Worm (Caenorhabditis elegans) whole organism, mixed stage, embryonic: Measurements from ENCODE around the gene moc-2.

Experiments used
- M03D4.4 ChIP-seq: sonication (generic microtip); optimal IDR thresholded peaks from 2 replicates; lab custom pipeline; 2017; ENCODE audit warnings: mild to moderate bottlenecking, missing genetic modification characterization, missing compliant biosample characterization
- bed-3 ChIP-seq: fragments of 200-800 bp; sonication (Bioruptor generic); optimal IDR thresholded peaks from 3 replicates; lab custom pipeline; 2018; ENCODE audit warnings: mild to moderate bottlenecking, missing genetic modification characterization, moderate library complexity, missing compliant biosample characterization
- blmp-1 ChIP-seq: fragments of 150-350 bp; optimal IDR thresholded peaks from 2 replicates; lab custom pipeline; 2014; ENCODE audit warnings: missing biosample characterization, missing genetic modification characterization
- ceh-39 ChIP-seq: fragments of 150-350 bp; optimal IDR thresholded peaks from 2 replicates; lab custom pipeline; 2014; ENCODE audit warnings: missing biosample characterization, missing genetic modification characterization
- ceh-43 ChIP-seq: fragments of 200-800 bp; sonication (Bioruptor generic); optimal IDR thresholded peaks from 2 replicates; lab custom pipeline; 2018; ENCODE audit warnings: mild to moderate bottlenecking, missing genetic modification characterization, moderate library complexity, missing compliant biosample characterization
- ceh-83 ChIP-seq: fragments of 200-800 bp; sonication (Bioruptor generic); optimal IDR thresholded peaks from 2 replicates; lab custom pipeline; 2018; ENCODE audit warnings: mild to moderate bottlenecking, missing genetic modification characterization, missing compliant biosample characterization
- ces-1 ChIP-seq: fragments of 150-350 bp; optimal IDR thresholded peaks from 2 replicates; lab custom pipeline; 2014; ENCODE audit warnings: missing biosample characterization, missing genetic modification reagents, missing genetic modification characterization
- cnd-1 ChIP-seq: fragments of 200-800 bp; sonication (Bioruptor generic); optimal IDR thresholded peaks from 2 replicates; lab custom pipeline; 2018; ENCODE audit warnings: mild to moderate bottlenecking, missing genetic modification characterization, missing compliant biosample characterization
- drap-1 ChIP-seq: fragments of 200-800 bp; sonication (Bioruptor generic); optimal IDR thresholded peaks from 3 replicates; lab custom pipeline; 2018; ENCODE audit warnings: mild to moderate bottlenecking, missing genetic modification characterization, missing compliant biosample characterization
- elt-1 ChIP-seq: sonication (generic microtip); optimal IDR thresholded peaks from 2 replicates; lab custom pipeline; 2017; ENCODE audit warnings: missing genetic modification characterization, mild to moderate bottlenecking, missing compliant biosample characterization, antibody characterized with exemption, moderate library complexity, borderline replicate concordance; ENCODE audit not compliant: insufficient read depth
- flh-1 ChIP-seq: fragments of 200-800 bp; sonication (Bioruptor generic); optimal IDR thresholded peaks from 2 replicates; lab custom pipeline; 2018; ENCODE audit warnings: mild to moderate bottlenecking, missing genetic modification characterization, moderate library complexity, missing compliant biosample characterization
- ham-2 ChIP-seq: fragments of 200-800 bp; sonication (Bioruptor generic); optimal IDR thresholded peaks from 2 replicates; lab custom pipeline; 2018; ENCODE audit warnings: mild to moderate bottlenecking, missing genetic modification characterization, missing compliant biosample characterization
- hlh-1 ChIP-seq: fragments of 150-350 bp; optimal IDR thresholded peaks from 2 replicates; lab custom pipeline; 2014; ENCODE audit warnings: missing biosample characterization, missing genetic modification reagents, missing genetic modification characterization
- lin-13 ChIP-seq: fragments of 150-350 bp; optimal IDR thresholded peaks from 2 replicates; lab custom pipeline; 2014; ENCODE audit warnings: missing biosample characterization, missing genetic modification characterization
- lin-32 ChIP-seq: fragments of 200-800 bp; sonication (Bioruptor generic); optimal IDR thresholded peaks from 2 replicates; lab custom pipeline; 2018; ENCODE audit warnings: mild to moderate bottlenecking, missing genetic modification characterization, missing compliant biosample characterization
- lsy-2 ChIP-seq: fragments of 150-350 bp; optimal IDR thresholded peaks from 2 replicates; lab custom pipeline; 2014; ENCODE audit warnings: missing biosample characterization, missing genetic modification characterization
- mep-1 ChIP-seq: fragments of 150-350 bp; optimal IDR thresholded peaks from 2 replicates; lab custom pipeline; 2017; ENCODE audit warnings: missing biosample characterization, missing genetic modification reagents, missing genetic modification characterization, inconsistent platforms
- nhr-12 ChIP-seq: fragments of 150-350 bp; optimal IDR thresholded peaks from 2 replicates; lab custom pipeline; 2014; ENCODE audit warnings: missing biosample characterization, missing genetic modification characterization
- nhr-2 ChIP-seq: fragments of 150-350 bp; optimal IDR thresholded peaks from 2 replicates; lab custom pipeline; 2014; ENCODE audit warnings: missing biosample characterization, missing genetic modification characterization
- nhr-237 ChIP-seq: fragments of 150-350 bp; optimal IDR thresholded peaks from 2 replicates; lab custom pipeline; 2014; ENCODE audit warnings: missing biosample characterization, missing genetic modification characterization
- nhr-28 ChIP-seq: fragments of 150-350 bp; optimal IDR thresholded peaks from 2 replicates; lab custom pipeline; 2014; ENCODE audit warnings: missing biosample characterization, missing genetic modification characterization
- pha-4 ChIP-seq: fragments of 150-350 bp; optimal IDR thresholded peaks from 2 replicates; lab custom pipeline; 2018; ENCODE audit warnings: missing biosample characterization, missing genetic modification reagents, missing genetic modification characterization
- sem-2 ChIP-seq: fragments of 200-800 bp; sonication (Bioruptor generic); optimal IDR thresholded peaks from 2 replicates; lab custom pipeline; 2018; ENCODE audit warnings: mild to moderate bottlenecking, missing genetic modification characterization, missing compliant biosample characterization
- snpc-4 ChIP-seq: fragments of 150-350 bp; optimal IDR thresholded peaks from 2 replicates; lab custom pipeline; 2014; ENCODE audit warnings: missing biosample characterization, missing genetic modification characterization
- tbx-8 ChIP-seq: fragments of 200-800 bp; sonication (Bioruptor generic); optimal IDR thresholded peaks from 2 replicates; lab custom pipeline; 2018; ENCODE audit warnings: mild to moderate bottlenecking, missing genetic modification characterization, moderate library complexity, missing compliant biosample characterization
- unc-120 ChIP-seq: sonication (generic microtip); optimal IDR thresholded peaks from 2 replicates; lab custom pipeline; 2017; ENCODE audit warnings: missing genetic modification characterization, missing compliant biosample characterization; ENCODE audit not compliant: poor library complexity, severe bottlenecking
- unc-39 ChIP-seq: fragments of 150-350 bp; optimal IDR thresholded peaks from 2 replicates; lab custom pipeline; 2014; ENCODE audit warnings: missing biosample characterization, missing genetic modification characterization
- unc-62 ChIP-seq: fragments of 150-350 bp; optimal IDR thresholded peaks from 2 replicates; lab custom pipeline; 2014; ENCODE audit warnings: missing biosample characterization, missing genetic modification reagents, missing genetic modification characterization
- zip-8 ChIP-seq: fragments of 150-350 bp; optimal IDR thresholded peaks from 2 replicates; lab custom pipeline; 2014; ENCODE audit warnings: missing biosample characterization, missing genetic modification characterization
- ztf-11 ChIP-seq: fragments of 150-350 bp; optimal IDR thresholded peaks from 2 replicates; lab custom pipeline; 2014; ENCODE audit warnings: missing biosample characterization, missing genetic modification characterization

Gene moc-2

DNA sequence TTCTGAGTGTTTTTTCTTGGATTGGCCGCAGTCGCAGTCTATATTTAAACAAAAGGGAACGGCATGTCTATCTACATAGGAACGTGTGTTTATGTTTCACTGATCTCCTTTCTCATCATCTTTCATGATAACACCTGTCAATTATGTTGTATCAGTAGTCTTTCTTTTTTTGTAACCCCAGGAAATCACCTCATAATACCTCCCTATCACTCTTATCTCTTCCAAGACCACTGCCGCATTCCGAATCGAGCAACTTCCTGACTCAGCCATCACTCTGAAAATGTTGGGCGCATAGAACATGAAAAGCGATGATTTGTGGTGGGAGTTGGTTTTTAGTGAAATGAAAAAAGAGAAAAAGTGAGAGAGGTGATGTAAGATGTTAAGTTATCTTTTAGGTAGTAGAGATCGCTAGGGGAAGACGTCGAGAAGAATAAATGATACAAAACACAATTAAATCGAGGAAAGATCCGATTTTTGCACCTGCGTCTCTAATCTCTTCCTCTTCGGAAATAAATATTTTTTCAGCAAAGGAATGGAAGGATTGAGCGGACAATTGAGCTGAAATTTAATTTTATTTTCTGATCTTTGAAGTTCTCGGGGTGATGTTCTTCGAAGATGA is 19.0 kb upstream of the moc-2 start:
- TF ChIP-seq sem-2 (GFP tag; lab: Kevin White, UChicago) (no peak), unc-39 (tag; lab: Kevin White, UChicago) (no peak), ceh-43 (GFP tag; lab: Kevin White, UChicago) (no peak), mep-1 (tag; lab: Kevin White, UChicago) (no peak), lsy-2 (tag; lab: Kevin White, UChicago) (no peak), bed-3 (no peak)

DNA sequence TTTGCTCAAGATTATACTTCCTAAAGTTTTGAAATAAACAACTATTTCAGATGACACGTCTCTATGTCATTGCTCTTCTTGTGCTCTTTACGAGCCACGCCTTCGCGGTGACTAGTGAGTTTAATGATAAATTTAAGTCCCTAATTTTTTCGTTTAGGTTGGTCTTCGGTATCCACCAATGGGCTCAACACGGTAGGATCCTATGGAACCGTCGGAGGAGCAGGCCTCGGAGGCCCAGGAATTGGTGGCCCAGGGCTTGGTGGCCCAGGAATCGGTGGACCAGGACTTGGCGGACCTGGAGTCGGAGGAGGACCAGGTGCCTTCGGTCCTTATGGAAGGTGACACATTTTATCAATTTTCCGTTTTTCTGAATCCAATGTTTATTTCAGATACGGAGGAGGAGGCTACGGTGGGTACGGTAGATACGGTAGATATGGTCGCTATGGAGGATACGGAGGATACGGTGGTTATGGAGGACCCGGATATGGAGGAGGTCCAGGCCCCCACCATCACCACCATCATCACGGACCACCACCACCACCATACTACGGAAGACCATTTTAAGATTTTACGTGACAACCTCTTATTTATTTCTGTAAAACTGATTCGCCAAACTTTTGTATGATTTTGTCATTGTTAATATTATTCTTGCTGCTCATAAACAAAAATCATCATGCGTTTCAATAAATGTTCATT is 16.6 kb upstream of the moc-2 start, which contains the start of the genes F46E10.2 and F46E10.18:
Gene F46E10.2 (plus strand): TSS at position 51 of the 696 bp plus-strand sequence.
Gene F46E10.18 (plus strand): TSS at position 646 of the 696 bp plus-strand sequence.
- TF ChIP-seq blmp-1 (no peak), unc-62 (GFP tag; lab: Kevin White, UChicago) (no peak), lsy-2 (tag; lab: Kevin White, UChicago) (no peak), ceh-83 (GFP tag; lab: Kevin White, UChicago) (no peak), cnd-1 (tag; lab: Kevin White, UChicago) (no peak), M03D4.4 (tag; lab: Kevin White, UChicago) (no peak), ham-2 (GFP tag; lab: Kevin White, UChicago) (no peak), nhr-237 (tag; lab: Kevin White, UChicago) (no peak), ces-1 (GFP tag; lab: Kevin White, UChicago) (no peak), drap-1 (GFP tag; lab: Kevin White, UChicago) (no peak), nhr-12 (tag; lab: Kevin White, UChicago) (no peak), flh-1 (GFP tag; lab: Kevin White, UChicago) (no peak), mep-1 (tag; lab: Kevin White, UChicago) (no peak), ceh-39 (tag; lab: Kevin White, UChicago) (no peak), ztf-11 (tag; lab: Kevin White, UChicago) (no peak), zip-8 (tag; lab: Kevin White, UChicago) (no peak), bed-3 (no peak), sem-2 (GFP tag; lab: Kevin White, UChicago) (no peak)

DNA sequence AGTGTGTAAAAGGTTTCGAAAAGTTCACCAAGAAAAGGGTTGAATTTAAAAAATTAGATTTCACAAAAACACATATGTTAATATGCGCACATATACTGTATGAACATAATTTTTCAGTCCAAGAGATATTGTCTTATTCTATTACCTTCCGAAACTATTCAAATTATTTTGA is 14.1 kb upstream of the moc-2 start, which contains the start of gene F46E10.3:
Gene F46E10.3 (plus strand): TSS at position 73 of the 172 bp plus-strand sequence.
- TF ChIP-seq flh-1 (GFP tag; lab: Kevin White, UChicago) (no peak), ceh-83 (GFP tag; lab: Kevin White, UChicago) (no peak), lin-13 (no peak), cnd-1 (tag; lab: Kevin White, UChicago) (no peak), pha-4 (tag; lab: Kevin White, UChicago) (no peak), nhr-2 (tag; lab: Kevin White, UChicago) (no peak), tbx-8 (no peak), ztf-11 (tag; lab: Kevin White, UChicago) (no peak), sem-2 (GFP tag; lab: Kevin White, UChicago) (no peak), blmp-1 (no peak), lsy-2 (tag; lab: Kevin White, UChicago) (no peak), snpc-4 (no peak), unc-39 (tag; lab: Kevin White, UChicago) (no peak), elt-1 (tag; lab: Kevin White, UChicago) (no peak), unc-62 (GFP tag; lab: Kevin White, UChicago) (no peak), lin-32 (GFP tag; lab: Kevin White, UChicago) (no peak), nhr-12 (tag; lab: Kevin White, UChicago) (no peak), nhr-28 (tag; lab: Kevin White, UChicago) (no peak), ceh-43 (GFP tag; lab: Kevin White, UChicago) (no peak)

DNA sequence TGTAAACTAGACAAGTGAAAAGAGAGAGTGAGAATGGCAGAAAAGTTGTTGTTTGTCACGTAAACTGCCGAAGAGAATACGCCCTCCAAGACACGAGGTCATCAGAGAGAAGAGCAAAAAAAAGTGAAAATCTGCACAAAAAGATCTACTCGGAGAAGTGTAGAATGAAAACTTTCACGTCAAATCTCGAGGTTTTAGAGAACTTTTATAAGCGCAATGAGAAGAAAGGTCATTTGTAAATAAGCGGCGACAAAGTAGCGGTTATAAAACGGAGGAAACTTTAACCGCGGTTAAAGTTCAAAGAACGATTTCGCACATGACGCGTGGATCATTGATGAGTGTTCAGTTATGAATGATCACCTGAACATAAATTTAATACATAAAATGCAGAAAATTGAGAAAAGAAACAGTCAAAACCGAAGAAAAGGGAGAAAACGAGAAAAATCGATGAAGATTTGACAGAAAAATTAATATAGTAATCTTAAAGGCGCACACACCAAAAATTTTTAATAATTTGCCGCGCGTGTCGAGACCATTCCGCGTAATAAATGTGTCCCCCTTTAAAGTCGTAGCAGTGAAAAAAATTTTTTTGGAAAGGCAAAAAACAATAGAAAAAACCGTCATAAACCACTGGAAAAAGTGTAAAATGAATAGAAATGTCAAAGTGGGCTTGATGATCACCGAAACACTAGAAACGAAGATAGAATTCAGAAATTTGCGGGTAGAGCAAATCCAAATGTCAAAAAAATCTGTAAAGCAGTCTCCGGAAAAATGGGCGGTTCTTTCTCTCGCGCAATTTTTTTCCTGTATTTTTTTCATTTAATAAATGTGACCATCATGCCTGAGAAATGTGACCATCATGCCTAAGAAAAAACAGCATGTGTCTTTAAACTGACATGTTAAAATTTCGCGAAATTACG is 13.6 kb upstream of the moc-2 start:
- TF ChIP-seq mep-1 (tag; lab: Kevin White, UChicago) (no peak), nhr-2 (tag; lab: Kevin White, UChicago) (no peak), hlh-1 (peak; percentile 20), unc-120 (tag; lab: Kevin White, UChicago) (peak; percentile 2)
